Worm (Caenorhabditis elegans) whole organism, midembryonic: ENCODE measurements around the gene R05G6.9.

Experiments used
- T22C8.4 ChIP-seq: fragments of 200-800 bp; sonication (Bioruptor generic); IDR thresholded peaks from 2 replicates; pipeline ENCODE4 v1.3.6; 2022; ENCODE audit warnings: missing genetic modification characterization, missing compliant biosample characterization
- cog-1 ChIP-seq: sonication (generic microtip); optimal IDR thresholded peaks from 2 replicates; lab custom pipeline; 2016; ENCODE audit warnings: missing genetic modification characterization, missing compliant biosample characterization
- flt-1 ChIP-seq: fragments of 200-800 bp; sonication (Bioruptor generic); IDR thresholded peaks from 2 replicates; pipeline ENCODE4 v1.3.6; 2022; ENCODE audit warnings: missing genetic modification characterization, missing compliant biosample characterization
- klf-2 ChIP-seq: fragments of 200-800 bp; sonication (Bioruptor generic); conservative IDR thresholded peaks from 2 replicates; pipeline ENCODE4 v1.3.6; 2022; ENCODE audit warnings: missing genetic modification reagents, missing genetic modification characterization, missing compliant biosample characterization
- med-1 ChIP-seq: sonication (generic microtip); optimal IDR thresholded peaks from 2 replicates; lab custom pipeline; 2017; ENCODE audit warnings: missing genetic modification characterization, mild to moderate bottlenecking, missing compliant biosample characterization, antibody characterized with exemption, missing genetic modification reagents; ENCODE audit not compliant: insufficient read depth
- ref-1 ChIP-seq: fragments of 200-800 bp; sonication (Bioruptor generic); conservative IDR thresholded peaks from 2 replicates; pipeline ENCODE4 v1.3.6; 2022; ENCODE audit warnings: missing genetic modification reagents, missing genetic modification characterization, missing compliant biosample characterization
- tab-1 ChIP-seq: fragments of 200-800 bp; sonication (Bioruptor generic); IDR thresholded peaks from 2 replicates; pipeline ENCODE4 v1.3.6; 2022; ENCODE audit warnings: missing genetic modification characterization, missing compliant biosample characterization
- ztf-23 ChIP-seq: fragments of 200-800 bp; sonication (Bioruptor generic); IDR thresholded peaks from 2 replicates; pipeline ENCODE4 v1.3.6; 2022; ENCODE audit warnings: missing genetic modification reagents, missing genetic modification characterization, missing compliant biosample characterization
- ztf-29 ChIP-seq: fragments of 200-800 bp; sonication (Bioruptor generic); IDR thresholded peaks from 2 replicates; pipeline ENCODE4 v1.3.6; 2022; ENCODE audit warnings: missing genetic modification reagents, missing genetic modification characterization, missing compliant biosample characterization

Gene R05G6.9

DNA sequence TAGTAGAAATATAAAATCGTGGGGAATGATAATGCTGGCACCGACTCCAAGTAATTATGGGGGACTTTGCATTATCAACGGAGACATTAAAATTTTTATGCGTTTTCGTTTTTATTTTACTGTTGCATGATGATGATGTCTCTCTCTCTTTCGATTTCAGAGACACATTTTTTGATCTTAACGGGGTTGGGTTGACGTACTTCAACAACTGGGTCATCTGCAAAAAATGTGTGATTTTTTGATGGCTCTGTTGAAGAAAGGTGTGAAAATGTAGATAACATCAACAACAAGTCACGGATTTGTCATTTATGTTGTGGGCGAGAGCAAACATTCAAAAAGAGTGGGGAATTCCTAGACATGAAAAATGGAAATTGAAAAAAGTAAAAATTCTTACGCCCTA lies 14.7 kb downstream of the R05G6.9 start, which contains the start of gene F55G1.15:
TSS of gene F55G1.15 (minus strand) at position 101 of the 400 bp plus-strand sequence.
- no peak for TF ChIP-seq ztf-23 (GFP tag; lab: Robert Waterston, UW)
- no peak for TF ChIP-seq ref-1 (GFP tag; lab: Robert Waterston, UW)
- no peak for TF ChIP-seq med-1 (GFP tag; lab: Kevin White, UChicago)
- no peak for TF ChIP-seq cog-1

ce11 chrIV:7500924-7501323 lies 15.1 kb downstream of the R05G6.9 start:
- TF ChIP-seq ztf-23 (GFP tag; lab: Robert Waterston, UW), result no peak
- TF ChIP-seq T22C8.4 (GFP tag; lab: Robert Waterston, UW), result no peak
- no peak for TF ChIP-seq klf-2 (GFP tag; lab: Robert Waterston, UW)
- no peak for TF ChIP-seq cog-1
- TF ChIP-seq med-1 (GFP tag; lab: Kevin White, UChicago), result no peak
- no peak for TF ChIP-seq ztf-29 (GFP tag; lab: Robert Waterston, UW)
- no peak for TF ChIP-seq tab-1
- no peak for TF ChIP-seq ref-1 (GFP tag; lab: Robert Waterston, UW)
- TF ChIP-seq flt-1, result no peak

DNA sequence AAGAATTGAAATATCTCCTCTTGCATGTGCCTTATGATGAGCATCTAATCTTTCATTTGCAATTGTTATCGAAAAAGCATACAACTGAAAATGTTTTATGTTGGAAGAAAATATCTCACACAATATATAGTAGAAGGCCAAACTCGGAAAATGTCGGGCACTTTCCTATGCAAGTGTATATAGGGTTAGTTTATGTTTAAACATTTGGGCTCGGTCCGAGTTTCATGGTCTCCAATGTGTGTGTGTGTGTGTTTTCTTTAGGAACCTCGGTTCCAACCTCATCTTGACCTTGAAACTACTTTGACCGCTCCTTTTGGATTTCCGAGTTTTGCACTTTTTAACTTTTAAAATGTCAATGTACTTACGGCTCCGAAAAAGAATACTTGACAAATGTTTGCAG lies 16.8 kb downstream of the R05G6.9 start:
- no peak for TF ChIP-seq cog-1

DNA sequence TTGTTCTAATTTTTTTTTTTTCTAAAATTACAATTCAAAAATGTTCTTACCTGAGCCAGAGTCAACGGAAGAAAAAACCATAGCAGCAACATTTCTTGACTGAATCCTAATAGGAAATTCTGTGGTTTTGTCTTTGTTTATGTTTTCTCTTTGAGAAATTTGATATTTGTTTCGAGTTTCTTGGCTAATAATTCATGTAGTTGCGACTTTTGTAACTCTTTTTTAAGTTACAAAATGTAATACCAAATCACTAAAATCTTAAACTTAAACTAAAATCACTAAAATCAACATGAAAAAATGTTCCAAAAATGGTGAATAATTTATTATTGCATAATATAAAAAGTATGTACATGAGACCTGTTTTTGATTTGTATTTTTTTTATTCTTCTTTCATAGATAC lies 18.3 kb downstream of the R05G6.9 start, which contains the start of gene egas-4:
TSS of gene egas-4 (minus strand) at position 101 of the 400 bp plus-strand sequence.
- no peak for TF ChIP-seq T22C8.4 (GFP tag; lab: Robert Waterston, UW)
- TF ChIP-seq ztf-29 (GFP tag; lab: Robert Waterston, UW), result no peak
- no peak for TF ChIP-seq klf-2 (GFP tag; lab: Robert Waterston, UW)
- TF ChIP-seq med-1 (GFP tag; lab: Kevin White, UChicago), result no peak
- no peak for TF ChIP-seq ref-1 (GFP tag; lab: Robert Waterston, UW)
- no peak for TF ChIP-seq cog-1

- no peak for TF ChIP-seq ztf-23 (GFP tag; lab: Robert Waterston, UW)
- no peak for TF ChIP-seq flt-1
- TF ChIP-seq T22C8.4 (GFP tag; lab: Robert Waterston, UW), result no peak
- TF ChIP-seq med-1 (GFP tag; lab: Kevin White, UChicago), result no peak
- TF ChIP-seq tab-1, result no peak
- TF ChIP-seq ztf-29 (GFP tag; lab: Robert Waterston, UW), result no peak
- no peak for TF ChIP-seq klf-2 (GFP tag; lab: Robert Waterston, UW)
- no peak for TF ChIP-seq cog-1
- TF ChIP-seq ref-1 (GFP tag; lab: Robert Waterston, UW), result no peak
Observed at ce11 chrIV:7497205-7497604, 18.9 kb downstream of the R05G6.9 start.

ce11 chrIV:7491464-7491863 lies 24.6 kb downstream of the R05G6.9 start, which contains the start of gene F55G1.1:
Gene F55G1.1, plus strand, starts transcription at chrIV:7491764.
- TF ChIP-seq T22C8.4 (GFP tag; lab: Robert Waterston, UW), result no peak
- no peak for TF ChIP-seq ztf-29 (GFP tag; lab: Robert Waterston, UW)
- TF ChIP-seq klf-2 (GFP tag; lab: Robert Waterston, UW), result no peak
- no peak for TF ChIP-seq ztf-23 (GFP tag; lab: Robert Waterston, UW)
- TF ChIP-seq ref-1 (GFP tag; lab: Robert Waterston, UW), result no peak
- TF ChIP-seq flt-1, result no peak
- no peak for TF ChIP-seq med-1 (GFP tag; lab: Kevin White, UChicago)
- no peak for TF ChIP-seq tab-1
- no peak for TF ChIP-seq cog-1

DNA sequence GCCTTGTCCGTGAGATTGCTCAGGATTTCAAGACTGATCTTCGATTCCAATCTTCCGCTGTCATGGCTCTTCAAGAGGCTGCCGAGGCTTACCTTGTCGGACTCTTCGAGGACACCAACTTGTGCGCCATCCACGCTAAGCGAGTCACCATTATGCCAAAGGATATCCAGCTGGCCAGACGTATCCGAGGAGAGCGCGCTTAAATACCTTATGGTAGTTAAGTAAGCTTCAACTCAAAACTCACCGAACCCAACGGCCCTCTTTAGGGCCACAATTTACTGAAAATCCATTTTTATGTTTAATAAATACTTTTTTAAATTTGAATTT lies 27.6 kb downstream of the R05G6.9 start:
- TF ChIP-seq ztf-23 (GFP tag; lab: Robert Waterston, UW) (no peak), cog-1 (no peak), klf-2 (GFP tag; lab: Robert Waterston, UW) (no peak), ref-1 (GFP tag; lab: Robert Waterston, UW) (no peak), flt-1 (peak; percentile 65)

DNA sequence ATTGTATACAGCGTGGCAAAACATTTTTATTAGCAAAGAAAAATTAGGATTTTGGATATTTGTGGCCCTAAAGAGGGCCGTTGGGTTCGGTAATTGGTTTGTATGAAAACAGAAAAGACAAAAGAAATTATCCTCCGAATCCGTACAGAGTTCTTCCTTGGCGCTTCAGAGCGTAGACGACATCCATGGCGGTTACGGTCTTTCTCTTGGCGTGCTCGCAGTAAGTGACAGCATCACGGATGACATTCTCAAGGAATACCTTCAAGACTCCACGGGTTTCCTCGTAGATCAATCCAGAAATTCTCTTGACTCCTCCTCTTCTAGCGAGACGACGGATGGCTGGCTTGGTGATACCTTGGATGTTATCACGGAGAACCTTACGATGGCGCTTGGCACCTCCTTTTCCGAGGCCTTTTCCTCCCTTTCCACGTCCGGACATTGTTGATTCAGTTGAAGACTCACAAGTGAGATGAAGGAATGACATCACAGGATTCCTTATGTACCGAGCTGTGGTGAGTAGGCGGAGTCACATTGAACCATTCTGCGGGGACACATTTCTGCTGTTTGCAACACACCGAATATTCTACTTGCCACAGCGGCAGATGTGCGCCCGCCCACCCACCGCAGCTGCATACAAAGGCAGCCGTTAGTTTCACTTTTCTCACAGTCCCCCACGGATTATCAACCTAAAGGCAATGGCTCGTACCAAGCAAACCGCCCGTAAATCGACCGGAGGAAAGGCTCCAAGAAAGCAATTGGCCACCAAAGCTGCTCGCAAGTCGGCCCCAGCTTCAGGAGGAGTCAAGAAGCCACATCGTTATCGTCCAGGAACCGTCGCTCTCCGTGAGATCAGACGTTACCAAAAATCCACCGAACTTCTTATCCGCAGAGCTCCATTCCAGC lies 28.3 kb downstream of the R05G6.9 start, which contains the start of the genes his-60 and his-59:
TSS of gene his-60 (minus strand) at position 439 of the 903 bp plus-strand sequence.
TSS of gene his-59 (plus strand) at position 696 of the 903 bp plus-strand sequence.
- TF ChIP-seq T22C8.4 (GFP tag; lab: Robert Waterston, UW) (0 out of 2 replicates have a peak, but pooled peaks have one; percentile 6), ztf-23 (GFP tag; lab: Robert Waterston, UW) (peak; percentile 67; the same call in 1 of the 2 replicates), ztf-29 (GFP tag; lab: Robert Waterston, UW) (no peak; the same call in 1 of the 2 replicates), tab-1 (no peak; the same call in 1 of the 2 replicates), med-1 (GFP tag; lab: Kevin White, UChicago) (no peak), flt-1 (peak; percentile 90), cog-1 (peak; percentile 60), klf-2 (GFP tag; lab: Robert Waterston, UW) (no peak), ref-1 (GFP tag; lab: Robert Waterston, UW) (no peak)

DNA sequence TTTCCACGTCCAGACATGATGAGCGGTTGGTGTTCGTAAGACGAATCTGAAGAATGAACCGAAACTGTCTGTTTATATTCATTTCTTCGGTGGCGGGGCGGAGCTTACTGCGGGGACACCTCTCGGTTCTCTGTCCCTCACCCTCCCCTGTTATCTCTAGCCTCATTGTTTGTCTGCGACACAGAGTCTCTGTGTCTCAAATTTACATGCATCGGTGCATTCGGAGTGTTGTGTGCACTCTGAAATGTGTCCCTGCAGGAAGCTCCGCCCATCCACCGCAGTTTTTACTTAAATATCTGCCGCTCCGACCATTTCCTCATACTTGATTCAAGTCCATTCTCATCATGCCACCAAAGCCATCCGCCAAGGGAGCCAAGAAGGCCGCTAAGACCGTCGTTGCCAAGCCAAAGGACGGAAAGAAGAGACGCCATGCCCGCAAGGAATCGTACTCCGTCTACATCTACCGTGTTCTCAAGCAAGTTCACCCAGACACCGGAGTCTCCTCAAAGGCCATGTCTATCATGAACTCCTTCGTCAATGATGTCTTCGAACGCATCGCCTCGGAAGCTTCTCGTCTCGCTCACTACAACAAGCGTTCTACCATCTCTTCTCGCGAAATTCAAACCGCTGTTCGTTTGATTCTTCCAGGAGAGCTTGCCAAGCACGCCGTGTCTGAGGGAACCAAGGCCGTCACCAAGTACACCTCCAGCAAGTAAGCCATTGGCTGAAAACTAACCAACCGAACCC lies 29.7 kb downstream of the R05G6.9 start, which contains the start of the genes his-61 and his-62:
TSS of gene his-61 (minus strand) at position 17 of the 747 bp plus-strand sequence.
TSS of gene his-62 (plus strand) at position 345 of the 747 bp plus-strand sequence.
- TF ChIP-seq T22C8.4 (GFP tag; lab: Robert Waterston, UW) (no peak), ztf-29 (GFP tag; lab: Robert Waterston, UW) (no peak; the same call in 1 of the 2 replicates), flt-1 (peak; percentile 58), klf-2 (GFP tag; lab: Robert Waterston, UW) (peak; percentile 73), cog-1 (peak; percentile 97), ztf-23 (GFP tag; lab: Robert Waterston, UW) (0 out of 2 replicates have a peak, but pooled peaks have one; percentile 4), tab-1 (no peak), ref-1 (GFP tag; lab: Robert Waterston, UW) (no peak), med-1 (GFP tag; lab: Kevin White, UChicago) (no peak)
